Worm (Caenorhabditis elegans) whole organism, young adult: Measurements from ENCODE around the gene C01G10.10.

ENCODE experiments used
- F39B2.1 ChIP-seq: fragments of 200-800 bp; sonication (Bioruptor generic); IDR thresholded peaks from 2 replicates; pipeline ENCODE4 v1.3.6; 2022; ENCODE audit warnings: missing genetic modification reagents, missing genetic modification characterization, missing compliant biosample characterization
- F52B5.7 ChIP-seq: sonication (generic microtip); optimal IDR thresholded peaks from 2 replicates; lab custom pipeline; 2016; ENCODE audit warnings: mild to moderate bottlenecking, missing genetic modification characterization, missing compliant biosample characterization
- F55B11.4 ChIP-seq: sonication (generic microtip); optimal IDR thresholded peaks from 2 replicates; lab custom pipeline; 2016; ENCODE audit warnings: missing compliant biosample characterization, missing genetic modification characterization, borderline replicate concordance; ENCODE audit not compliant: insufficient read depth
- F57A8.1 ChIP-seq: fragments of 200-800 bp; sonication (Bioruptor generic); optimal IDR thresholded peaks from 2 replicates; lab custom pipeline; 2018; ENCODE audit warnings: mild to moderate bottlenecking, missing genetic modification characterization, moderate library complexity, missing compliant biosample characterization
- Y53G8AR.9 ChIP-seq: fragments of 200-800 bp; sonication (Bioruptor generic); conservative IDR thresholded peaks from 2 replicates; pipeline ENCODE4 v1.3.6; 2022; ENCODE audit warnings: missing genetic modification reagents, missing genetic modification characterization, missing compliant biosample characterization
- Y67H2A.10 ChIP-seq: fragments of 200-800 bp; sonication (Bioruptor generic); conservative IDR thresholded peaks from 2 replicates; pipeline ENCODE4 v1.3.6; 2022; ENCODE audit warnings: missing genetic modification reagents, missing genetic modification characterization, missing compliant biosample characterization
- Y79H2A.3 ChIP-seq: fragments of 200-800 bp; sonication (Bioruptor generic); conservative IDR thresholded peaks from 2 replicates; pipeline ENCODE4 v1.3.6; 2022; ENCODE audit warnings: missing genetic modification reagents, missing genetic modification characterization, missing compliant biosample characterization
- ZK185.1 ChIP-seq: sonication (generic microtip); optimal IDR thresholded peaks from 2 replicates; lab custom pipeline; 2016; ENCODE audit warnings: mild to moderate bottlenecking, missing genetic modification characterization, missing compliant biosample characterization; ENCODE audit not compliant: poor library complexity, severe bottlenecking
- aptf-3 ChIP-seq: fragments of 200-800 bp; sonication (Bioruptor generic); IDR thresholded peaks from 2 replicates; pipeline ENCODE4 v1.3.6; 2022; ENCODE audit warnings: missing genetic modification characterization, missing compliant biosample characterization
- attf-6 ChIP-seq: fragments of 200-800 bp; sonication (Bioruptor generic); IDR thresholded peaks from 2 replicates; pipeline ENCODE4 v1.3.6; 2022; ENCODE audit warnings: missing genetic modification reagents, missing genetic modification characterization, missing compliant biosample characterization
- ceh-100 ChIP-seq: fragments of 200-800 bp; sonication (Bioruptor generic); IDR thresholded peaks from 2 replicates; pipeline ENCODE4 v1.3.6; 2022; ENCODE audit warnings: missing genetic modification reagents, missing genetic modification characterization, missing compliant biosample characterization
- chd-7 ChIP-seq: sonication (generic microtip); optimal IDR thresholded peaks from 2 replicates; lab custom pipeline; 2016; ENCODE audit warnings: mild to moderate bottlenecking, missing genetic modification characterization, moderate library complexity, missing compliant biosample characterization
- egl-44 ChIP-seq: fragments of 200-800 bp; sonication (Bioruptor generic); IDR thresholded peaks from 2 replicates; pipeline ENCODE4 v1.3.6; 2022; ENCODE audit warnings: missing genetic modification reagents, missing genetic modification characterization, missing compliant biosample characterization
- ets-4 ChIP-seq: fragments of 200-800 bp; sonication (Bioruptor generic); optimal IDR thresholded peaks from 2 replicates; lab custom pipeline; 2018; ENCODE audit warnings: mild to moderate bottlenecking, missing genetic modification characterization, missing compliant biosample characterization
- gei-17 ChIP-seq: fragments of 200-800 bp; sonication (Bioruptor generic); optimal IDR thresholded peaks from 2 replicates; lab custom pipeline; 2018; ENCODE audit warnings: mild to moderate bottlenecking, missing genetic modification characterization, missing compliant biosample characterization
- hrde-1 ChIP-seq: sonication (generic microtip); optimal IDR thresholded peaks from 2 replicates; lab custom pipeline; 2016; ENCODE audit warnings: missing genetic modification characterization, mild to moderate bottlenecking, missing compliant biosample characterization, moderate library complexity, missing genotype, missing genetic modification reagents, borderline replicate concordance
- lag-1 ChIP-seq: fragments of 200-800 bp; sonication (Bioruptor generic); IDR thresholded peaks from 2 replicates; pipeline ENCODE4 v1.3.6; 2022; ENCODE audit warnings: missing genetic modification reagents, missing genetic modification characterization, missing compliant biosample characterization
- let-526 ChIP-seq: fragments of 200-800 bp; sonication (Bioruptor generic); IDR thresholded peaks from 2 replicates; pipeline ENCODE4 v1.3.6; 2022; ENCODE audit warnings: missing genetic modification reagents, missing genetic modification characterization, missing compliant biosample characterization
- lin-35 ChIP-seq, 3 experiments: fragments of 150-350 bp in 2 of 3; sonication (generic microtip) in 1 of 3; optimal IDR thresholded peaks; 2 replicates each; lab custom pipeline; 2014 to 2018; ENCODE audit warnings: missing biosample characterization in 3 of 3, missing genetic modification characterization in 3 of 3, missing genetic modification reagents in 3 of 3
- lsl-1 ChIP-seq: fragments of 200-800 bp; sonication (Bioruptor generic); optimal IDR thresholded peaks from 2 replicates; lab custom pipeline; 2018; ENCODE audit warnings: mild to moderate bottlenecking, missing genetic modification characterization, moderate library complexity, missing compliant biosample characterization
- madf-3 ChIP-seq: fragments of 200-800 bp; sonication (Bioruptor generic); IDR thresholded peaks from 2 replicates; pipeline ENCODE4 v1.3.6; 2022; ENCODE audit warnings: missing genetic modification reagents, missing genetic modification characterization, missing compliant biosample characterization
- nhr-120 ChIP-seq: fragments of 200-800 bp; sonication (Bioruptor generic); IDR thresholded peaks from 2 replicates; pipeline ENCODE4 v1.3.6; 2022; ENCODE audit warnings: missing genetic modification characterization, missing compliant biosample characterization
- nhr-27 ChIP-seq: fragments of 200-800 bp; sonication (Bioruptor generic); optimal IDR thresholded peaks from 2 replicates; lab custom pipeline; 2018; ENCODE audit warnings: mild to moderate bottlenecking, missing genetic modification characterization, moderate library complexity, missing compliant biosample characterization
- pha-4 ChIP-seq: fragments of 150-350 bp; sonication (generic microtip); optimal IDR thresholded peaks from 2 replicates; lab custom pipeline; 2014; ENCODE audit warnings: missing biosample characterization, missing genetic modification reagents, missing genetic modification characterization
- rpc-1 ChIP-seq, 2 experiments: fragments of 150-350 bp in 1 of 2; sonication (generic microtip) in 1 of 2; optimal IDR thresholded peaks; 2 replicates each; lab custom pipeline; 2014 to 2018; ENCODE audit warnings: missing biosample characterization in 1 of 2, missing genetic modification characterization in 1 of 2, missing genetic modification reagents in 1 of 2, missing genotype in 1 of 2
- sea-2 ChIP-seq: fragments of 200-800 bp; sonication (Bioruptor generic); IDR thresholded peaks from 2 replicates; pipeline ENCODE4 v1.3.6; 2022; ENCODE audit warnings: missing genetic modification characterization, missing compliant biosample characterization
- snpc-1.1 ChIP-seq: sonication (generic microtip); optimal IDR thresholded peaks from 2 replicates; lab custom pipeline; 2017; ENCODE audit warnings: missing genetic modification characterization, mild to moderate bottlenecking, missing compliant biosample characterization, antibody characterized with exemption, moderate library complexity, missing genotype, missing genetic modification reagents; ENCODE audit not compliant: insufficient read depth
- snpc-4 ChIP-seq, 5 experiments: fragments of 150-350 bp in 1 of 5; sonication (generic microtip) in 4 of 5; optimal IDR thresholded peaks; 2 replicates each; lab custom pipeline; 2014 to 2018; ENCODE audit warnings: missing genetic modification characterization in 5 of 5, missing biosample characterization in 3 of 5, antibody characterized with exemption in 2 of 5, mild to moderate bottlenecking in 2 of 5, missing compliant biosample characterization in 2 of 5, missing genotype in 2 of 5, moderate library complexity in 2 of 5, missing genetic modification reagents in 1 of 5
- tbp1 ChIP-seq: fragments of 200-800 bp; sonication (Bioruptor generic); optimal IDR thresholded peaks from 2 replicates; lab custom pipeline; 2018; ENCODE audit warnings: mild to moderate bottlenecking, missing genetic modification characterization, missing compliant biosample characterization
- tlf-1 ChIP-seq: fragments of 200-800 bp; sonication (Bioruptor generic); optimal IDR thresholded peaks from 2 replicates; lab custom pipeline; 2018; ENCODE audit warnings: mild to moderate bottlenecking, missing genetic modification characterization, missing compliant biosample characterization
- xnd-1 ChIP-seq: sonication (generic microtip); optimal IDR thresholded peaks from 2 replicates; lab custom pipeline; 2016; ENCODE audit warnings: missing genotype, missing genetic modification reagents, missing genetic modification characterization, missing compliant biosample characterization
- ztf-22 ChIP-seq: fragments of 200-800 bp; sonication (Bioruptor generic); optimal IDR thresholded peaks from 2 replicates; lab custom pipeline; 2018; ENCODE audit warnings: mild to moderate bottlenecking, missing genetic modification characterization, moderate library complexity, missing compliant biosample characterization
- ztf-26 ChIP-seq: sonication (generic microtip); optimal IDR thresholded peaks from 2 replicates; lab custom pipeline; 2017; ENCODE audit warnings: missing genetic modification characterization, missing compliant biosample characterization
- ztf-6 ChIP-seq: fragments of 200-800 bp; sonication (Bioruptor generic); IDR thresholded peaks from 2 replicates; pipeline ENCODE4 v1.3.6; 2022; ENCODE audit warnings: missing genetic modification reagents, missing genetic modification characterization, missing compliant biosample characterization

The C01G10.10 gene

ce11 chrV:15094749-15095148, 12.5 kb upstream of the C01G10.10 start, which contains the start of gene srx-78:
TSS of gene srx-78 (plus strand) at chrV:15095049.
- no peak for TF ChIP-seq xnd-1 (tag; lab: Kevin White, UChicago)
- TF ChIP-seq gei-17 (GFP tag; lab: Kevin White, UChicago), result no peak
- no peak for TF ChIP-seq snpc-4 (GFP tag; optimal IDR thresholded peaks at IDR 0.05; lab: Kevin White, UChicago)
- TF ChIP-seq snpc-4 (tag; optimal IDR thresholded peaks at IDR 0.05; lab: Kevin White, UChicago), result no peak
- no peak for TF ChIP-seq Y67H2A.10
- TF ChIP-seq F57A8.1, result no peak
- TF ChIP-seq lag-1 (GFP tag; lab: Robert Waterston, UW), result no peak

ce11 chrV:15092666-15093065, 10.4 kb upstream of the C01G10.10 start, which contains the start of gene txt-12:
TSS of gene txt-12 (plus strand) at chrV:15092966.
- no peak for TF ChIP-seq lsl-1 (GFP tag; lab: Kevin White, UChicago)
- no peak for TF ChIP-seq ztf-6 (GFP tag; lab: Robert Waterston, UW)
- TF ChIP-seq rpc-1 (optimal IDR thresholded peaks at IDR 0.05; lab: Kevin White, UChicago), result no peak
- TF ChIP-seq rpc-1 (tag; optimal IDR thresholded peaks at IDR 0.05; lab: Kevin White, UChicago), result no peak
- TF ChIP-seq madf-3, result no peak
- no peak for TF ChIP-seq ceh-100 (GFP tag; lab: Robert Waterston, UW)
- TF ChIP-seq chd-7 (tag; lab: Kevin White, UChicago), result no peak

- TF ChIP-seq attf-6, result no peak
- TF ChIP-seq let-526 (GFP tag; lab: Robert Waterston, UW), result no peak
- TF ChIP-seq snpc-1.1 (tag; lab: Kevin White, UChicago), result no peak
- no peak for TF ChIP-seq ztf-22
- TF ChIP-seq tlf-1 (GFP tag; lab: Kevin White, UChicago), result no peak
- TF ChIP-seq hrde-1 (tag; lab: Kevin White, UChicago), result no peak
- no peak for TF ChIP-seq ets-4 (GFP tag; lab: Kevin White, UChicago)
- TF ChIP-seq nhr-27 (tag; lab: Kevin White, UChicago), result no peak
- TF ChIP-seq egl-44 (GFP tag; lab: Robert Waterston, UW), result no peak
- TF ChIP-seq pha-4 (tag; lab: Kevin White, UChicago), result no peak
- no peak for TF ChIP-seq F55B11.4 (tag; lab: Kevin White, UChicago)
- no peak for TF ChIP-seq lin-35 (GFP tag; optimal IDR thresholded peaks at IDR 0.05; lab: Kevin White, UChicago)
- no peak for TF ChIP-seq ztf-26 (tag; lab: Kevin White, UChicago)
- no peak for TF ChIP-seq tbp1 (GFP tag; lab: Kevin White, UChicago)
- no peak for TF ChIP-seq Y53G8AR.9 (GFP tag; lab: Robert Waterston, UW)
- no peak for TF ChIP-seq sea-2 (GFP tag; lab: Robert Waterston, UW)
- no peak for TF ChIP-seq nhr-120
- no peak for TF ChIP-seq aptf-3 (GFP tag; lab: Robert Waterston, UW)
- TF ChIP-seq ZK185.1 (tag; lab: Kevin White, UChicago), result no peak
- TF ChIP-seq F39B2.1 (GFP tag; lab: Robert Waterston, UW), result no peak
Observed at ce11 chrV:15090457-15090856, 8.2 kb upstream of the C01G10.10 start, which contains the start of gene C01G10.17. TSS of gene C01G10.17 (plus strand) at chrV:15090757.

ce11 chrV:15089438-15089837, 7.2 kb upstream of the C01G10.10 start, which contains the start of the genes C01G10.5 and C01G10.4:
TSS of gene C01G10.5 (minus strand) at chrV:15089538.
TSS of gene C01G10.4 (plus strand) at chrV:15089740.
- TF ChIP-seq Y79H2A.3 (GFP tag; lab: Robert Waterston, UW) (no peak), F52B5.7 (tag; lab: Kevin White, UChicago) (no peak)
